Fruit fly (Drosophila melanogaster) whole organism, wandering third instar larva: ENCODE results near the gene CG33003.

Source experiments
- Abd-B ChIP-seq: fragments of >200 bp; optimal IDR thresholded peaks from 2 replicates; lab custom pipeline; 2017; ENCODE audit warnings: missing biosample characterization, missing genetic modification characterization
- CG32264 ChIP-seq: fragments of 200-800 bp; sonication (Bioruptor generic); optimal IDR thresholded peaks from 2 replicates; lab custom pipeline; 2016; ENCODE audit warnings: missing biosample characterization, missing genetic modification characterization
- CG9705 ChIP-seq: fragments of 200-800 bp; sonication (Bioruptor generic); optimal IDR thresholded peaks from 2 replicates; lab custom pipeline; 2018; ENCODE audit warnings: missing biosample characterization, mild to moderate bottlenecking, missing genetic modification characterization
- CrebA ChIP-seq: fragments of 200-800 bp; sonication (Bioruptor generic); optimal IDR thresholded peaks from 2 replicates; lab custom pipeline; 2016; ENCODE audit warnings: missing biosample characterization, mild to moderate bottlenecking, missing genetic modification characterization, borderline replicate concordance
- Dfd ChIP-seq: fragments of >200 bp; optimal IDR thresholded peaks from 2 replicates; lab custom pipeline; 2017; ENCODE audit warnings: missing biosample characterization, missing genetic modification characterization
- Dif ChIP-seq: fragments of 200-275, 200-300 bp; sonication (Bioruptor generic); optimal IDR thresholded peaks from 2 replicates; lab custom pipeline; 2018; ENCODE audit warnings: missing biosample characterization, missing genetic modification characterization; ENCODE audit not compliant: partially characterized antibody
- GATAd ChIP-seq: sonication (Bioruptor generic); optimal IDR thresholded peaks from 2 replicates; lab custom pipeline; 2016; ENCODE audit warnings: missing biosample characterization, missing genetic modification characterization
- HLH106 ChIP-seq: fragments of 200-800 bp; optimal IDR thresholded peaks from 3 replicates; lab custom pipeline; 2019; ENCODE audit warnings: missing biosample characterization, mild to moderate bottlenecking, missing genetic modification characterization, moderate library complexity
- Hnf4 ChIP-seq: fragments of 200-800 bp; sonication (Bioruptor generic); optimal IDR thresholded peaks from 2 replicates; lab custom pipeline; 2016; ENCODE audit warnings: missing biosample characterization, mild to moderate bottlenecking, missing genetic modification characterization
- Hr78 ChIP-seq: fragments of >200 bp; optimal IDR thresholded peaks from 2 replicates; lab custom pipeline; 2017; ENCODE audit warnings: missing biosample characterization, missing genetic modification characterization
- Hr83 ChIP-seq: fragments of 200-300 bp; sonication (Bioruptor generic); optimal IDR thresholded peaks from 2 replicates; lab custom pipeline; 2016; ENCODE audit warnings: missing biosample characterization, mild to moderate bottlenecking, missing genetic modification characterization, moderate library complexity; ENCODE audit not compliant: poor library complexity, severe bottlenecking
- Jra ChIP-seq: sonication (Bioruptor generic); optimal IDR thresholded peaks from 2 replicates; lab custom pipeline; 2016; ENCODE audit warnings: missing biosample characterization, missing genetic modification characterization
- Mio ChIP-seq: sonication (Bioruptor generic); optimal IDR thresholded peaks from 2 replicates; lab custom pipeline; 2016; ENCODE audit warnings: missing biosample characterization, missing genetic modification characterization
- Myc ChIP-seq: fragments of >200 bp; optimal IDR thresholded peaks from 2 replicates; lab custom pipeline; 2017
- N ChIP-seq: fragments of >200 bp; optimal IDR thresholded peaks from 2 replicates; lab custom pipeline; 2018; ENCODE audit warnings: missing biosample characterization, missing external identifiers, missing genetic modification characterization
- OdsH ChIP-seq: fragments of 200-800 bp; sonication (Bioruptor generic); optimal IDR thresholded peaks from 2 replicates; lab custom pipeline; 2016; ENCODE audit warnings: missing biosample characterization, mild to moderate bottlenecking, missing genetic modification characterization
- Rel ChIP-seq, 2 experiments: fragments of 200-800 bp; sonication (Bioruptor generic) in 1 of 2; optimal IDR thresholded peaks; 2 replicates in 1 of 2; 3 replicates in 1 of 2; lab custom pipeline; 2016 to 2019; ENCODE audit warnings: mild to moderate bottlenecking in 2 of 2, missing biosample characterization in 2 of 2, missing genetic modification characterization in 2 of 2, moderate library complexity in 1 of 2
- Sp1 ChIP-seq: fragments of 200-800 bp; sonication (Bioruptor generic); optimal IDR thresholded peaks from 3 replicates; lab custom pipeline; 2019; ENCODE audit warnings: missing biosample characterization, mild to moderate bottlenecking, missing genetic modification characterization, moderate library complexity
- Vsx2 ChIP-seq: fragments of 200-300, 225-300 bp; sonication (Bioruptor generic); optimal IDR thresholded peaks from 2 replicates; lab custom pipeline; 2018; ENCODE audit warnings: missing biosample characterization, missing genetic modification characterization; ENCODE audit not compliant: partially characterized antibody
- br ChIP-seq: fragments of 200-800 bp; sonication (Bioruptor generic); optimal IDR thresholded peaks from 2 replicates; lab custom pipeline; 2016; ENCODE audit warnings: missing biosample characterization, missing genetic modification characterization
- brk ChIP-seq: fragments of 200-800 bp; sonication (Bioruptor generic); optimal IDR thresholded peaks from 2 replicates; lab custom pipeline; 2016; ENCODE audit warnings: missing biosample characterization, mild to moderate bottlenecking, missing genetic modification characterization
- dl ChIP-seq, 2 experiments: fragments of 175-275, 200-275 bp in 1 of 2; fragments of 200-275 bp in 1 of 2; sonication (Bioruptor generic); optimal IDR thresholded peaks; lab custom pipeline; 2018; ENCODE audit warnings: mild to moderate bottlenecking in 2 of 2, missing biosample characterization in 2 of 2, missing genetic modification characterization in 2 of 2, moderate library complexity in 2 of 2; ENCODE audit not compliant: partially characterized antibody in 2 of 2, insufficient read depth in 1 of 2
- dmrt93B ChIP-seq: fragments of 200-800 bp; sonication (Bioruptor generic); optimal IDR thresholded peaks from 2 replicates; lab custom pipeline; 2018; ENCODE audit warnings: missing biosample characterization, mild to moderate bottlenecking, missing genetic modification characterization
- dsf ChIP-seq: sonication (Bioruptor generic); optimal IDR thresholded peaks from 2 replicates; lab custom pipeline; 2016; ENCODE audit warnings: missing biosample characterization, missing genetic modification characterization, borderline replicate concordance
- ey ChIP-seq: fragments of 200-800 bp; sonication (Bioruptor generic); optimal IDR thresholded peaks from 2 replicates; lab custom pipeline; 2016; ENCODE audit warnings: missing biosample characterization, missing genetic modification characterization
- foxo ChIP-seq, 2 experiments: fragments of 200-800 bp; sonication (Bioruptor generic); optimal IDR thresholded peaks; 2 replicates in 1 of 2; 3 replicates in 1 of 2; lab custom pipeline; 2016 to 2017; ENCODE audit warnings: missing biosample characterization in 2 of 2, missing genetic modification characterization in 2 of 2
- fru ChIP-seq: fragments of 200-800 bp; sonication (Bioruptor generic); optimal IDR thresholded peaks from 3 replicates; lab custom pipeline; 2016; ENCODE audit warnings: missing biosample characterization, mild to moderate bottlenecking, missing genetic modification characterization
- h ChIP-seq: fragments of 200-800 bp; sonication (Bioruptor generic); optimal IDR thresholded peaks from 3 replicates; lab custom pipeline; 2016; ENCODE audit warnings: missing biosample characterization, mild to moderate bottlenecking, missing genetic modification characterization
- jim ChIP-seq: fragments of 175-275, 200-325 bp; sonication (Bioruptor generic); optimal IDR thresholded peaks from 2 replicates; lab custom pipeline; 2016; ENCODE audit warnings: missing biosample characterization, mild to moderate bottlenecking, missing genetic modification characterization
- lola ChIP-seq: fragments of >200 bp; optimal IDR thresholded peaks from 2 replicates; lab custom pipeline; 2017; ENCODE audit warnings: missing biosample characterization, missing genetic modification characterization
- pan ChIP-seq: fragments of >200 bp; optimal IDR thresholded peaks from 2 replicates; lab custom pipeline; 2017
- psq ChIP-seq: fragments of 200-800 bp; sonication (Bioruptor generic); optimal IDR thresholded peaks from 3 replicates; lab custom pipeline; 2017; ENCODE audit warnings: missing biosample characterization, mild to moderate bottlenecking, missing genetic modification characterization, moderate library complexity
- rgr ChIP-seq: fragments of 200-800 bp; sonication (Bioruptor generic); optimal IDR thresholded peaks from 3 replicates; lab custom pipeline; 2016; ENCODE audit warnings: missing biosample characterization, mild to moderate bottlenecking, missing genetic modification characterization
- sage ChIP-seq: fragments of 200-800 bp; sonication (Bioruptor generic); optimal IDR thresholded peaks from 2 replicates; lab custom pipeline; 2016; ENCODE audit warnings: missing biosample characterization, mild to moderate bottlenecking, missing genetic modification characterization
- sv ChIP-seq: fragments of 200-800 bp; sonication (Bioruptor generic); optimal IDR thresholded peaks from 3 replicates; lab custom pipeline; 2016; ENCODE audit warnings: missing biosample characterization, missing genetic modification characterization
- tai ChIP-seq: sonication (Bioruptor generic); optimal IDR thresholded peaks from 2 replicates; lab custom pipeline; 2016; ENCODE audit warnings: missing biosample characterization, missing genetic modification characterization
- usp ChIP-seq: fragments of >200 bp; optimal IDR thresholded peaks from 2 replicates; lab custom pipeline; 2017; ENCODE audit warnings: missing biosample characterization, missing genetic modification characterization
- woc ChIP-seq: sonication (Bioruptor generic); optimal IDR thresholded peaks from 2 replicates; lab custom pipeline; 2016; ENCODE audit warnings: missing biosample characterization, mild to moderate bottlenecking, missing genetic modification characterization

CG33003 gene

DNA sequence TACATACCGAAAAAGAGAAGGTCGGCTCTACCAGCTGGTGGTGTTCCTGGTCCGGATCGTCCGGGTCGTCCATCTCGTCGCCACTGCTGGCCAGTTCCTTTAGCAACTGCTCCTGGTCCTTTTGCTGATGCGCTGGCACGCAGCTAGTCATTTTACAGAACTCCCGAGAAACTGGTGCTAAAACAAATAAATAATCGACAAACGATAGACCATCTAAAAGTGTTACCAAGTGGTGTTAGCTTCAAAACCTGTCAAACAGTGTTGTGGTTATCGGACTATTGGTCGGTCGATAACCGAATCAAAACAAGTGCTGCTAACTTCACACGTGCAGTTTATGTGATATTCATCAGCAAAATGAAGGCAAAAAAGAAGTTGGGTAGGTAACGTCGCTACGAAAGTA is 43.7 kb downstream of the CG33003 start, which contains the start of the genes morgue and Elp3:
Gene morgue, minus strand, starts transcription at position 224 of the 400 bp plus-strand sequence.
Gene Elp3, plus strand, starts transcription at position 276 of the 400 bp plus-strand sequence.
- TF ChIP-seq Myc (lab: Kevin White, UChicago) (peak; percentile 34), GATAd (GFP tag; lab: Kevin White, UChicago) (no peak)

DNA sequence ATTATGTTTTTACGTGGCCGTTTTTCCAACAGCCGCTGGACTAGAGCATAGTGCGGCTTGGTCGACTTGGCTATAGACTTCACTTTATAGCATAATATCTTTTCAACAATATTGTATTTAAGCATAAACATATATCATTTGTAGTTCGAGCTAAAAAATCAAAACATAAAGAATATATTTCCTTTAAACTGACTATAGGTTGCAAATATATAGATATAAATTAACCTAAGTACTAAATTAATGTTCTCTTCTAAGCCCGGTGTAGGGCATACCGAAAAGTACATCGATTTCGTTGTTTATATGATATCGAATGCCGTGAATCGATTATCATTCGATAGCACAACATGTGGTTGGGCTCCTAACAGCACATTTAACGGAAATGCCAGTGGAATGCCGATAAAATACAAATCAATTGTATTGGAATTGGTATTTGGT is 47.8 kb downstream of the CG33003 start, which contains the start of gene MFS18:
Gene MFS18, minus strand, starts transcription at position 54 of the 435 bp plus-strand sequence.
- TF ChIP-seq HLH106 (tag; lab: Kevin White, UChicago) (peak; percentile 97), Abd-B (GFP tag; lab: Kevin White, UChicago) (no peak), GATAd (GFP tag; lab: Kevin White, UChicago) (peak; percentile 77), br (GFP tag; lab: Kevin White, UChicago) (peak; percentile 87), usp (no peak), tai (GFP tag; lab: Kevin White, UChicago) (no peak), woc (GFP tag; lab: Kevin White, UChicago) (peak; percentile 87), OdsH (GFP tag; lab: Kevin White, UChicago) (peak; percentile 97), jim (no peak), Jra (no peak), Hr83 (GFP tag; lab: Kevin White, UChicago) (peak; percentile 50), Hr78 (GFP tag; lab: Kevin White, UChicago) (no peak), sage (GFP tag; lab: Kevin White, UChicago) (peak; percentile 95), dmrt93B (GFP tag; lab: Kevin White, UChicago) (peak; percentile 97), Rel (GFP tag; optimal IDR thresholded peaks at IDR 0.05; lab: Kevin White, UChicago) (peak; percentile 39), Rel (tag; optimal IDR thresholded peaks at IDR 0.05; lab: Kevin White, UChicago) (peak; percentile 60), rgr (GFP tag; lab: Kevin White, UChicago) (peak; percentile 96), brk (GFP tag; lab: Kevin White, UChicago) (no peak), fru (peak; percentile 92), CG32264 (GFP tag; lab: Kevin White, UChicago) (peak; percentile 79), Dif (GFP tag; lab: Kevin White, UChicago) (no peak), Vsx2 (GFP tag; lab: Kevin White, UChicago) (no peak), dsf (GFP tag; lab: Kevin White, UChicago) (peak; percentile 89), psq (GFP tag; lab: Kevin White, UChicago) (peak; percentile 95), Myc (lab: Kevin White, UChicago) (peak; percentile 77), h (GFP tag; lab: Kevin White, UChicago) (peak; percentile 96), pan (no peak), ey (GFP tag; lab: Kevin White, UChicago) (peak; percentile 87), Hnf4 (GFP tag; lab: Kevin White, UChicago) (no peak), CrebA (no peak), Dfd (GFP tag; lab: Kevin White, UChicago) (no peak), dl (GFP tag; optimal IDR thresholded peaks at IDR 0.05; lab: Kevin White, UChicago; ENCODE audit: insufficient read depth in 1 of 2, partially characterized antibody in 2 of 2) (no peak), Mio (GFP tag; lab: Kevin White, UChicago) (no peak), foxo (GFP tag; optimal IDR thresholded peaks at IDR 0.05; lab: Kevin White, UChicago) (peak; percentile 56 to 96), CG9705 (GFP tag; lab: Kevin White, UChicago) (peak; percentile 87), Sp1 (GFP tag; lab: Kevin White, UChicago) (peak; percentile 94), N (no peak), lola (GFP tag; lab: Kevin White, UChicago) (no peak), sv (GFP tag; lab: Kevin White, UChicago) (peak; percentile 97)
- TF ChIP-seq, all 38 proteins: peak for 21
